Fruit fly (Drosophila melanogaster): ENCODE measurements around the gene CG4598.

CG4598 gene

dm6 chr2L:9954119-9954518 lies 35.7 kb downstream of the CG4598 start, which contains the start of the genes CG13126 and CG4709 (continued):
- TF ChIP-seq dmrt99B (tag; optimal IDR thresholded peaks at IDR 0.05), result peak; percentile 94
- peak; percentile 20 for TF ChIP-seq dm (GFP tag; optimal IDR thresholded peaks at IDR 0.05)
- TF ChIP-seq Spps (tag; optimal IDR thresholded peaks at IDR 0.05), result peak; percentile 95
- peak; percentile 91 for TF ChIP-seq tgo (GFP tag; IDR thresholded peaks at IDR 0.05)
- TF ChIP-seq Fer3 (tag; optimal IDR thresholded peaks at IDR 0.05), result peak; percentile 94
- peak; percentile 91 for TF ChIP-seq CG11504 (tag; optimal IDR thresholded peaks at IDR 0.05)
- TF ChIP-seq Dll (GFP tag; IDR thresholded peaks at IDR 0.05; ENCODE audit: partially characterized antibody), result no peak
- peak; percentile 79 for TF ChIP-seq CG31224 (GFP tag; IDR thresholded peaks at IDR 0.05)
- no peak for TF ChIP-seq da (GFP tag; optimal IDR thresholded peaks at IDR 0.05)
- TF ChIP-seq CG16813 (GFP tag; IDR thresholded peaks at IDR 0.05; ENCODE audit: partially characterized antibody), result no peak
- TF ChIP-seq wek (GFP tag; optimal IDR thresholded peaks at IDR 0.05), result no peak
- TF ChIP-seq CHES-1-like (GFP tag; optimal IDR thresholded peaks at IDR 0.05), result peak; percentile 37
- TF ChIP-seq CG13123 (GFP tag; optimal IDR thresholded peaks at IDR 0.05), result peak; percentile 75
- TF ChIP-seq Poxn (GFP tag; IDR thresholded peaks at IDR 0.05), result no peak; the same call in 1 of the 2 replicates
- no peak for TF ChIP-seq CG7963 (GFP tag; IDR thresholded peaks at IDR 0.05; ENCODE audit: partially characterized antibody)
- TF ChIP-seq twi (tag; optimal IDR thresholded peaks at IDR 0.05), result peak; percentile 81
- TF ChIP-seq NFAT (GFP tag; IDR thresholded peaks at IDR 0.05), result peak; percentile 71; the same call in 1 of the 2 replicates
- no peak for TF ChIP-seq sr (GFP tag; IDR thresholded peaks at IDR 0.05)
- TF ChIP-seq Hsf (GFP tag; optimal IDR thresholded peaks at IDR 0.05), result peak; percentile 63
- peak; percentile 80 for TF ChIP-seq Ada2b (GFP tag; IDR thresholded peaks at IDR 0.05)
- TF ChIP-seq CG32767 (GFP tag; IDR thresholded peaks at IDR 0.05), result peak; percentile 88
- TF ChIP-seq CG9215 (GFP tag; IDR thresholded peaks at IDR 0.05), result peak; percentile 85
- TF ChIP-seq CG1024 (GFP tag; IDR thresholded peaks at IDR 0.05), result peak; percentile 66; the same call in 1 of the 2 replicates
- TF ChIP-seq CG3726 (GFP tag; IDR thresholded peaks at IDR 0.05), result peak; percentile 81; the same call in 1 of the 3 replicates
- TF ChIP-seq CG6854 (GFP tag; optimal IDR thresholded peaks at IDR 0.05), result peak; percentile 87
- TF ChIP-seq Drgx (GFP tag; IDR thresholded peaks at IDR 0.05), result peak; percentile 91
- no peak for TF ChIP-seq fru (optimal IDR thresholded peaks at IDR 0.05)
- peak; percentile 1 for TF ChIP-seq emc (GFP tag; optimal IDR thresholded peaks at IDR 0.05)
- peak; percentile 24 for TF ChIP-seq schlank (tag; optimal IDR thresholded peaks at IDR 0.05)
- peak; percentile 25 to 71 for TF ChIP-seq Pdp1 (GFP tag; optimal IDR thresholded peaks at IDR 0.05)
- peak; percentile 10 for TF ChIP-seq CG1603 (tag; optimal IDR thresholded peaks at IDR 0.05)
- TF ChIP-seq dpn (GFP tag; optimal IDR thresholded peaks at IDR 0.05), result peak; percentile 2 to 93
- TF ChIP-seq eve (GFP tag; optimal IDR thresholded peaks at IDR 0.05), result no peak
- peak; percentile 26 for TF ChIP-seq slp2 (GFP tag; optimal IDR thresholded peaks at IDR 0.05)
- no peak for TF ChIP-seq CG34224 (GFP tag; IDR thresholded peaks at IDR 0.05; ENCODE audit: partially characterized antibody)
- peak; percentile 83 for TF ChIP-seq CG17328 (GFP tag; IDR thresholded peaks at IDR 0.05)
- peak; percentile 41 for TF ChIP-seq jing (GFP tag; optimal IDR thresholded peaks at IDR 0.05)
- TF ChIP-seq dati (GFP tag; IDR thresholded peaks at IDR 0.05), result peak; percentile 10; the same call in 1 of the 2 replicates
- TF ChIP-seq crol (GFP tag; IDR thresholded peaks at IDR 0.05), result no peak
- peak; percentile 82 for TF ChIP-seq salm (tag; optimal IDR thresholded peaks at IDR 0.05)
- no peak for TF ChIP-seq Hmx (GFP tag; optimal IDR thresholded peaks at IDR 0.05)
- peak; percentile 59 for TF ChIP-seq pzg (GFP tag; optimal IDR thresholded peaks at IDR 0.05)
- TF ChIP-seq wor (GFP tag; IDR thresholded peaks at IDR 0.05), result peak; percentile 64
- peak; percentile 92 for TF ChIP-seq HHEX (GFP tag; optimal IDR thresholded peaks at IDR 0.05)
- TF ChIP-seq CG10431 (GFP tag; optimal IDR thresholded peaks at IDR 0.05), result peak; percentile 77
- peak; percentile 77 for TF ChIP-seq ssp (GFP tag; IDR thresholded peaks at IDR 0.05)
- TF ChIP-seq Chrac-16 (GFP tag; optimal IDR thresholded peaks at IDR 0.05), result peak; percentile 85
- peak; percentile 85 for TF ChIP-seq HmgZ (tag; optimal IDR thresholded peaks at IDR 0.05)
- peak; percentile 96 for TF ChIP-seq phol (tag; optimal IDR thresholded peaks at IDR 0.05)
- TF ChIP-seq bigmax (GFP tag; optimal IDR thresholded peaks at IDR 0.05), result no peak
- TF ChIP-seq run (tag; optimal IDR thresholded peaks at IDR 0.05), result peak; percentile 88
- TF ChIP-seq az2 (GFP tag; optimal IDR thresholded peaks at IDR 0.05), result peak; percentile 92

All from whole organism, embryonic.